Worm (Caenorhabditis elegans) whole organism, L4 larva: ENCODE data around the gene F46G11.6.

Experiments
- F26F4.8 ChIP-seq: fragments of 200-800 bp; sonication (Bioruptor generic); conservative IDR thresholded peaks from 2 replicates; pipeline ENCODE4 v1.3.6; 2022; ENCODE audit warnings: missing genetic modification characterization, missing compliant biosample characterization
- T20F7.1 ChIP-seq: fragments of 200-800 bp; sonication (Bioruptor generic); optimal IDR thresholded peaks from 2 replicates; lab custom pipeline; 2018; ENCODE audit warnings: mild to moderate bottlenecking, missing genetic modification characterization, missing compliant biosample characterization
- T26A8.4 ChIP-seq: fragments of 200-800 bp; sonication (Bioruptor generic); IDR thresholded peaks from 2 replicates; pipeline ENCODE4 v1.3.6; 2022; ENCODE audit warnings: missing genetic modification characterization, missing compliant biosample characterization
- Y48G9A.11 ChIP-seq: fragments of 200-800 bp; sonication (Bioruptor generic); IDR thresholded peaks from 2 replicates; pipeline ENCODE4 v1.3.6; 2022; ENCODE audit warnings: missing genetic modification reagents, missing genetic modification characterization, missing compliant biosample characterization
- ZK337.2 ChIP-seq: fragments of 200-800 bp; sonication (Bioruptor generic); IDR thresholded peaks from 2 replicates; pipeline ENCODE4 v1.3.6; 2022; ENCODE audit warnings: missing genetic modification reagents, missing genetic modification characterization, missing compliant biosample characterization
- ZK546.5 ChIP-seq, 2 experiments: sonication (generic microtip); optimal IDR thresholded peaks; 2 replicates each; lab custom pipeline; 2017; ENCODE audit warnings: missing biosample characterization in 2 of 2, missing genetic modification characterization in 2 of 2
- ceh-20 ChIP-seq: fragments of 200-800 bp; sonication (Bioruptor generic); IDR thresholded peaks from 2 replicates; pipeline ENCODE4 v1.3.6; 2022; ENCODE audit warnings: missing genetic modification reagents, missing genetic modification characterization, missing compliant biosample characterization
- ceh-44 ChIP-seq: fragments of 200-800 bp; sonication (Bioruptor generic); IDR thresholded peaks from 2 replicates; pipeline ENCODE4 v1.3.6; 2022; ENCODE audit warnings: missing genetic modification reagents, missing genetic modification characterization, missing compliant biosample characterization
- ceh-82 ChIP-seq: sonication (generic microtip); optimal IDR thresholded peaks from 2 replicates; lab custom pipeline; 2017; ENCODE audit warnings: missing biosample characterization, missing genetic modification characterization
- ces-1 ChIP-seq: fragments of 150-350 bp; sonication (generic microtip); optimal IDR thresholded peaks from 4 replicates; lab custom pipeline; 2014; ENCODE audit warnings: missing biosample characterization, missing genetic modification reagents, missing genetic modification characterization
- cey-2 ChIP-seq: sonication (generic microtip); optimal IDR thresholded peaks from 3 replicates; lab custom pipeline; 2017; ENCODE audit warnings: missing genetic modification characterization, mild to moderate bottlenecking, missing compliant biosample characterization, antibody characterized with exemption, borderline replicate concordance; ENCODE audit not compliant: insufficient read depth
- daf-12 ChIP-seq: fragments of 150-350 bp; optimal IDR thresholded peaks from 2 replicates; lab custom pipeline; 2014; ENCODE audit warnings: missing biosample characterization, missing genetic modification reagents, missing genetic modification characterization
- daf-16 ChIP-seq, 3 experiments: sonication (generic microtip); optimal IDR thresholded peaks; 2 replicates each; lab custom pipeline; 2016 to 2017; ENCODE audit warnings: missing genetic modification characterization in 3 of 3, missing genetic modification reagents in 3 of 3, mild to moderate bottlenecking in 2 of 3, missing compliant biosample characterization in 2 of 3, missing biosample characterization in 1 of 3, moderate library complexity in 1 of 3
- daf-8 ChIP-seq: fragments of 200-800 bp; sonication (Bioruptor generic); IDR thresholded peaks from 2 replicates; pipeline ENCODE4 v1.3.6; 2022; ENCODE audit warnings: missing genetic modification characterization, missing compliant biosample characterization
- dmd-6 ChIP-seq: fragments of 200-800 bp; sonication (Bioruptor generic); IDR thresholded peaks from 2 replicates; pipeline ENCODE4 v1.3.6; 2022; ENCODE audit warnings: missing genetic modification reagents, missing genetic modification characterization, missing compliant biosample characterization
- dmd-8 ChIP-seq: fragments of 200-800 bp; sonication (Bioruptor generic); IDR thresholded peaks from 2 replicates; pipeline ENCODE4 v1.3.6; 2022; ENCODE audit warnings: missing genetic modification characterization, missing compliant biosample characterization
- dmd-9 ChIP-seq: fragments of 200-800 bp; sonication (Bioruptor generic); IDR thresholded peaks from 2 replicates; pipeline ENCODE4 v1.3.6; 2022; ENCODE audit warnings: missing genetic modification reagents, missing genetic modification characterization, missing compliant biosample characterization
- dpl-1 ChIP-seq: fragments of 150-350 bp; optimal IDR thresholded peaks from 2 replicates; lab custom pipeline; 2014; ENCODE audit warnings: missing biosample characterization, missing genetic modification reagents, missing genetic modification characterization
- hif-1 ChIP-seq, 2 experiments: sonication (generic microtip); optimal IDR thresholded peaks; 2 replicates each; lab custom pipeline; 2016 to 2017; ENCODE audit warnings: missing compliant biosample characterization in 2 of 2, missing genetic modification characterization in 2 of 2, missing genetic modification reagents in 2 of 2, missing genotype in 2 of 2, mild to moderate bottlenecking in 1 of 2
- hmg-1.1 ChIP-seq: fragments of 200-800 bp; sonication (Bioruptor generic); IDR thresholded peaks from 2 replicates; pipeline ENCODE4 v1.3.6; 2022; ENCODE audit warnings: missing genetic modification reagents, missing genetic modification characterization, missing compliant biosample characterization
- jun-1 ChIP-seq: fragments of 150-350 bp; optimal IDR thresholded peaks from 2 replicates; lab custom pipeline; 2014; ENCODE audit warnings: missing biosample characterization, missing genetic modification reagents, missing genetic modification characterization
- lin-13 ChIP-seq: fragments of 150-350 bp; optimal IDR thresholded peaks from 2 replicates; lab custom pipeline; 2014; ENCODE audit warnings: missing biosample characterization, missing genetic modification reagents, missing genetic modification characterization
- lin-29 ChIP-seq: fragments of 200-800 bp; sonication (Bioruptor generic); IDR thresholded peaks from 2 replicates; pipeline ENCODE4 v1.3.6; 2022; ENCODE audit warnings: missing genetic modification reagents, missing genetic modification characterization, missing compliant biosample characterization
- madf-9 ChIP-seq: fragments of 200-800 bp; sonication (Bioruptor generic); conservative IDR thresholded peaks from 2 replicates; pipeline ENCODE4 v1.3.6; 2022; ENCODE audit warnings: missing genetic modification reagents, missing genetic modification characterization, missing compliant biosample characterization
- mxl-2 ChIP-seq: fragments of 200-800 bp; sonication (Bioruptor generic); conservative IDR thresholded peaks from 2 replicates; pipeline ENCODE4 v1.3.6; 2022; ENCODE audit warnings: missing genetic modification reagents, missing genetic modification characterization, missing compliant biosample characterization
- mxl-3 ChIP-seq: fragments of 200-800 bp; sonication (Bioruptor generic); optimal IDR thresholded peaks from 2 replicates; lab custom pipeline; 2018; ENCODE audit warnings: mild to moderate bottlenecking, missing genetic modification characterization, missing compliant biosample characterization
- nhr-102 ChIP-seq: sonication (generic microtip); optimal IDR thresholded peaks from 2 replicates; lab custom pipeline; 2016; ENCODE audit warnings: mild to moderate bottlenecking, missing genetic modification characterization, moderate library complexity, missing compliant biosample characterization
- nhr-11 ChIP-seq: fragments of 150-350 bp; optimal IDR thresholded peaks from 2 replicates; lab custom pipeline; 2014; ENCODE audit warnings: missing biosample characterization, missing genetic modification characterization
- nhr-111 ChIP-seq: fragments of 200-800 bp; sonication (Bioruptor generic); optimal IDR thresholded peaks from 2 replicates; lab custom pipeline; 2018; ENCODE audit warnings: mild to moderate bottlenecking, missing genetic modification characterization, missing compliant biosample characterization
- nhr-237 ChIP-seq: sonication (generic microtip); optimal IDR thresholded peaks from 2 replicates; lab custom pipeline; 2017; ENCODE audit warnings: missing biosample characterization, missing genetic modification characterization
- nhr-25 ChIP-seq: sonication (generic microtip); optimal IDR thresholded peaks from 2 replicates; lab custom pipeline; 2017; ENCODE audit warnings: missing genetic modification characterization, mild to moderate bottlenecking, missing compliant biosample characterization, antibody characterized with exemption, moderate library complexity, borderline replicate concordance; ENCODE audit not compliant: insufficient read depth
- nhr-48 ChIP-seq: sonication (generic microtip); optimal IDR thresholded peaks from 2 replicates; lab custom pipeline; 2016; ENCODE audit warnings: mild to moderate bottlenecking, missing genetic modification characterization, missing compliant biosample characterization
- nhr-6 ChIP-seq: fragments of 150-350 bp; optimal IDR thresholded peaks from 2 replicates; lab custom pipeline; 2014; ENCODE audit warnings: missing biosample characterization, missing genetic modification characterization
- nhr-77 ChIP-seq: fragments of 150-350 bp; optimal IDR thresholded peaks from 2 replicates; lab custom pipeline; 2014; ENCODE audit warnings: missing biosample characterization, missing genetic modification characterization
- pha-4 ChIP-seq, 2 experiments: fragments of 150-350 bp in 1 of 2; fragments of 200-800 bp in 1 of 2; sonication (Bioruptor generic) in 1 of 2; IDR thresholded peaks in 1 of 2; optimal IDR thresholded peaks in 1 of 2; 2 replicates each; pipeline versions ENCODE4 v1.3.6 to Lab custom; 2014 to 2022; ENCODE audit warnings: missing genetic modification characterization in 2 of 2, missing genetic modification reagents in 2 of 2, missing biosample characterization in 1 of 2, missing compliant biosample characterization in 1 of 2
- php-3 ChIP-seq: fragments of 200-800 bp; sonication (Bioruptor generic); IDR thresholded peaks from 2 replicates; pipeline ENCODE4 v1.3.6; 2022; ENCODE audit warnings: missing genetic modification reagents, missing genetic modification characterization, missing compliant biosample characterization
- rbr-2 ChIP-seq: sonication (generic microtip); optimal IDR thresholded peaks from 2 replicates; lab custom pipeline; 2016; ENCODE audit warnings: missing genotype, missing genetic modification characterization, missing compliant biosample characterization
- saeg-2 ChIP-seq: fragments of 200-800 bp; sonication (Bioruptor generic); IDR thresholded peaks from 2 replicates; pipeline ENCODE4 v1.3.6; 2022; ENCODE audit warnings: missing genetic modification reagents, missing genetic modification characterization, missing compliant biosample characterization
- set-16 ChIP-seq: fragments of 200-800 bp; sonication (Bioruptor generic); IDR thresholded peaks from 2 replicates; pipeline ENCODE4 v1.3.6; 2022; ENCODE audit warnings: missing genetic modification reagents, missing genetic modification characterization, missing compliant biosample characterization
- snpc-4 ChIP-seq: fragments of 150-350 bp; optimal IDR thresholded peaks from 2 replicates; lab custom pipeline; 2014; ENCODE audit warnings: missing biosample characterization, missing genetic modification characterization
- spr-1 ChIP-seq: sonication (generic microtip); optimal IDR thresholded peaks from 2 replicates; lab custom pipeline; 2016; ENCODE audit warnings: mild to moderate bottlenecking, missing genetic modification characterization, missing compliant biosample characterization
- tra-1 ChIP-seq: fragments of 200-800 bp; sonication (Bioruptor generic); IDR thresholded peaks from 2 replicates; pipeline ENCODE4 v1.3.6; 2022; ENCODE audit warnings: missing genetic modification reagents, missing genetic modification characterization, missing compliant biosample characterization
- unc-130 ChIP-seq: sonication (generic microtip); optimal IDR thresholded peaks from 2 replicates; lab custom pipeline; 2016; ENCODE audit warnings: missing genetic modification reagents, missing genetic modification characterization, missing compliant biosample characterization
- unc-39 ChIP-seq: sonication (generic microtip); optimal IDR thresholded peaks from 2 replicates; lab custom pipeline; 2017; ENCODE audit warnings: missing biosample characterization, missing genetic modification characterization
- unc-62 ChIP-seq, 3 experiments: fragments of 150-350 bp in 1 of 3; sonication (generic microtip); optimal IDR thresholded peaks in 2 of 3; peaks in 1 of 3; 1 replicate in 1 of 3; 2 replicates in 2 of 3; lab custom pipeline; 2014 to 2017; ENCODE audit warnings: missing biosample characterization in 3 of 3, missing genetic modification characterization in 3 of 3, missing genetic modification reagents in 3 of 3, missing genotype in 1 of 3
- vab-7 ChIP-seq: fragments of 200-800 bp; sonication (Bioruptor generic); IDR thresholded peaks from 2 replicates; pipeline ENCODE4 v1.3.6; 2022; ENCODE audit warnings: missing genetic modification reagents, missing genetic modification characterization, missing compliant biosample characterization
- zag-1 ChIP-seq: fragments of 150-350 bp; optimal IDR thresholded peaks from 2 replicates; lab custom pipeline; 2014; ENCODE audit warnings: missing biosample characterization, missing genetic modification characterization
- zip-11 ChIP-seq: fragments of 200-800 bp; sonication (Bioruptor generic); IDR thresholded peaks from 2 replicates; pipeline ENCODE4 v1.3.6; 2022; ENCODE audit warnings: missing genetic modification characterization, missing compliant biosample characterization
- ztf-11 ChIP-seq: fragments of 150-350 bp; optimal IDR thresholded peaks from 2 replicates; lab custom pipeline; 2014; ENCODE audit warnings: missing biosample characterization, missing genetic modification characterization

The F46G11.6 gene

ce11 chrX:5782153-5782552, 4.1 kb upstream of the F46G11.6 start, which contains the start of gene gakh-1 (continued):
- TF ChIP-seq unc-39 (no peak), daf-16 (GFP tag; optimal IDR thresholded peaks at IDR 0.05; lab: Kevin White, UChicago) (peak in 1 of 2 experiments; percentile 24), daf-16 (tag; optimal IDR thresholded peaks at IDR 0.05; lab: Kevin White, UChicago) (peak; percentile 36), rbr-2 (tag; lab: Kevin White, UChicago) (peak; percentile 67), vab-7 (GFP tag; lab: Robert Waterston, UW) (no peak), lin-29 (no peak), nhr-77 (tag; lab: Kevin White, UChicago) (peak; percentile 31), lin-13 (GFP tag; lab: Kevin White, UChicago) (no peak), madf-9 (GFP tag; lab: Robert Waterston, UW) (no peak), T26A8.4 (GFP tag; lab: Robert Waterston, UW) (no peak), ces-1 (GFP tag; lab: Kevin White, UChicago) (no peak), nhr-11 (tag; lab: Kevin White, UChicago) (no peak), mxl-3 (GFP tag; lab: Kevin White, UChicago) (peak; percentile 62), ceh-20 (GFP tag; lab: Robert Waterston, UW) (no peak), ceh-82 (tag; lab: Kevin White, UChicago) (no peak), dpl-1 (GFP tag; lab: Kevin White, UChicago) (peak; percentile 59), hmg-1.1 (peak; percentile 61), nhr-111 (no peak), ceh-44 (GFP tag; lab: Robert Waterston, UW) (no peak), jun-1 (tag; lab: Kevin White, UChicago) (no peak), zag-1 (no peak), daf-8 (GFP tag; lab: Robert Waterston, UW) (no peak), dmd-8 (GFP tag; lab: Robert Waterston, UW) (no peak), cey-2 (tag; lab: Kevin White, UChicago) (no peak), nhr-48 (tag; lab: Kevin White, UChicago) (peak; percentile 38), dmd-9 (no peak), spr-1 (tag; lab: Kevin White, UChicago) (peak; percentile 25), nhr-6 (tag; lab: Kevin White, UChicago) (peak; percentile 39), php-3 (GFP tag; lab: Robert Waterston, UW) (no peak), Y48G9A.11 (no peak), pha-4 (GFP tag; IDR thresholded peaks at IDR 0.05; lab: Robert Waterston, UW) (peak; percentile 28; the same call in 1 of the 2 replicates), pha-4 (tag; optimal IDR thresholded peaks at IDR 0.05; lab: Kevin White, UChicago) (no peak), set-16 (no peak), ZK337.2 (GFP tag; lab: Robert Waterston, UW) (no peak), T20F7.1 (peak; percentile 52), mxl-2 (GFP tag; lab: Robert Waterston, UW) (no peak), F26F4.8 (GFP tag; lab: Robert Waterston, UW) (no peak), snpc-4 (no peak), nhr-237 (tag; lab: Kevin White, UChicago) (no peak), ZK546.5 (tag; optimal IDR thresholded peaks at IDR 0.05; lab: Kevin White, UChicago) (no peak), daf-12 (tag; lab: Kevin White, UChicago) (no peak), saeg-2 (GFP tag; lab: Robert Waterston, UW) (no peak), nhr-25 (tag; lab: Kevin White, UChicago) (no peak), zip-11 (no peak), tra-1 (GFP tag; lab: Robert Waterston, UW) (no peak), unc-62 (GFP tag; optimal IDR thresholded peaks at IDR 0.05 in 1 of 2; lab: Kevin White, UChicago) (peak in 1 of 2 experiments; percentile 30), unc-62 (tag; optimal IDR thresholded peaks at IDR 0.05; lab: Kevin White, UChicago) (no peak), unc-130 (GFP tag; lab: Kevin White, UChicago) (no peak), dmd-6 (GFP tag; lab: Robert Waterston, UW) (peak; percentile 57), nhr-102 (tag; lab: Kevin White, UChicago) (peak; percentile 54), hif-1 (tag; optimal IDR thresholded peaks at IDR 0.05; lab: Kevin White, UChicago) (no peak), ztf-11 (no peak)
